Fruit fly (Drosophila melanogaster): ENCODE data around the gene dati.

The dati gene

dm6 chr4:384546-384945 is 10.9 kb downstream of the dati start:
- TF ChIP-seq pan (optimal IDR thresholded peaks at IDR 0.05) (no peak), EcR (GFP tag; optimal IDR thresholded peaks at IDR 0.05) (no peak), usp (GFP tag; optimal IDR thresholded peaks at IDR 0.05) (no peak), CG8478 (optimal IDR thresholded peaks at IDR 0.05) (no peak), psq (optimal IDR thresholded peaks at IDR 0.05) (no peak), Dll (optimal IDR thresholded peaks at IDR 0.05) (no peak)

DNA sequence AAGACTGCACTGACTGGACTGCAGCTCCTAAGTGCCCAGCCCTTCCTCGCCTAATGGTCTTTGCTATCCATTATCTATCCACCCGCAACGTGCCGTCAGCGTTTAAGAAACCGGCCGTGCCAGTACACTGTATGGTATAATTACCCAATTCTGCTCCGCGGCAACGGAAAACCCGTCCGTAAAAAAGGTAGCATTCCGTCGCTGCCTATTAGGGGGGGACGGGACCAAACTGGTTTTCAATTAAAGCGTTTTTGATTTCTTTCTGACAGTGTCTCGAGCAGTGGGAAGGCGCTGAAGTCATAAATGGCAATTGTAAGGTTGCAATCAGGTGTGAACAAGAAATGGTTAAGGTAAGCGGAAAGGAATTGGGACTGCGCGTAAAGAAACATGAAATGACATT is 14.9 kb downstream of the dati start:
- TF ChIP-seq usp (GFP tag; optimal IDR thresholded peaks at IDR 0.05) (no peak), pan (optimal IDR thresholded peaks at IDR 0.05) (no peak), Dll (optimal IDR thresholded peaks at IDR 0.05) (no peak), EcR (GFP tag; optimal IDR thresholded peaks at IDR 0.05) (no peak), psq (optimal IDR thresholded peaks at IDR 0.05) (no peak), CG8478 (optimal IDR thresholded peaks at IDR 0.05) (no peak)

dm6 chr4:379142-379541 is 16.3 kb downstream of the dati start:
- TF ChIP-seq EcR (GFP tag; optimal IDR thresholded peaks at IDR 0.05) (no peak), Dll (optimal IDR thresholded peaks at IDR 0.05) (no peak), CG8478 (optimal IDR thresholded peaks at IDR 0.05) (no peak), psq (optimal IDR thresholded peaks at IDR 0.05) (no peak), pan (optimal IDR thresholded peaks at IDR 0.05) (no peak), usp (GFP tag; optimal IDR thresholded peaks at IDR 0.05) (no peak)

DNA sequence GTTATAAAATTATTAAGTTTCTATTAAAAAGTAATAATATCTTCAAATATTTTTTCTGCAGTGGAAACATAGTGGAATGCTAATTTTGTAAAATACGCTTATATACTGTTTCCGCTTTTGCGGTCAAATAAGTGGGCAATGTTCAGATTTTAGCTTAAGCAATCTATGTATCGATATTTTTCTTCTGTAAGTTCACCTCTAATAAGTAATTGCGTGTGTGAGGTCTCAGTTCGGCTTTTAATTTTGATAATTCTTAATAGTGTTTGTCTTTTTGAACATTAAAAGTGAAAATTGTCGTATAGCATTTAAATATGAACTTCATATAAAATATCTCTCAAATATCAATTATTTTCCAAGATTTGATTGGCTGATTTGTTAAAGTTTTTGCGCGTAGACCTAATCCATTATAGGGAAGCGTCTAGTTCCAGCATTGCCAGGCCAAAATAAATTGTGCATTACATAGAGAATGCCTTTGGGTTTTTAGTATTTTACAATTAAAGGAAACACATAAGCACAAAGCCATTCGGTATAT is 35.6 kb downstream of the dati start, which contains the start of gene Hcf:
Gene Hcf, plus strand, starts transcription at position 180 of the 532 bp plus-strand sequence.
- no peak for TF ChIP-seq Dll (optimal IDR thresholded peaks at IDR 0.05)
- TF ChIP-seq psq (optimal IDR thresholded peaks at IDR 0.05) = no peak
- TF ChIP-seq CG8478 (optimal IDR thresholded peaks at IDR 0.05) = no peak
- no peak for TF ChIP-seq usp (GFP tag; optimal IDR thresholded peaks at IDR 0.05)
- TF ChIP-seq pan (optimal IDR thresholded peaks at IDR 0.05) = no peak
- TF ChIP-seq EcR (GFP tag; optimal IDR thresholded peaks at IDR 0.05) = no peak

DNA sequence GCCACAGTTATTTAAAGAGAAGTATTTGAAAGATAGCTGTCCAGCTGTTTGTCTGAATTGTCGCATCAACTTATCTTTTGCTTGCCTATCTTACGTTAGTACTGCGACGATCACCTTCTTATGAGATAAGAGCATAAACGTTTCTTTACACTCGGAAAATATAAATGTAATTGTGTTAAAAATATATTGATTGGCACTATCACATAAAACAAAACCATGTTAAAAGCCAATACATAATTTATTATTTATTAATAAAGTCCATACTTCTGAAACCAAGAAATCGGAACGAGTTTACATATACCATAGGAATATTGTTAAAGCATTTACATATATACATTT is 36.5 kb downstream of the dati start:
- TF ChIP-seq usp (GFP tag; optimal IDR thresholded peaks at IDR 0.05) = no peak
- TF ChIP-seq CG8478 (optimal IDR thresholded peaks at IDR 0.05) = no peak
- TF ChIP-seq pan (optimal IDR thresholded peaks at IDR 0.05) = no peak
- TF ChIP-seq EcR (GFP tag; optimal IDR thresholded peaks at IDR 0.05) = no peak
- TF ChIP-seq Dll (optimal IDR thresholded peaks at IDR 0.05) = no peak
- TF ChIP-seq psq (optimal IDR thresholded peaks at IDR 0.05) = no peak

dm6 chr4:358093-358929 is 37.1 kb downstream of the dati start, which contains the start of gene PMCA:
Gene PMCA (minus strand): TSS chr4:358917.
- no peak for TF ChIP-seq pan (optimal IDR thresholded peaks at IDR 0.05)
- no peak for TF ChIP-seq psq (optimal IDR thresholded peaks at IDR 0.05)
- no peak for TF ChIP-seq EcR (GFP tag; optimal IDR thresholded peaks at IDR 0.05)
- no peak for TF ChIP-seq usp (GFP tag; optimal IDR thresholded peaks at IDR 0.05)
- no peak for TF ChIP-seq CG8478 (optimal IDR thresholded peaks at IDR 0.05)
- TF ChIP-seq Dll (optimal IDR thresholded peaks at IDR 0.05) = no peak

DNA sequence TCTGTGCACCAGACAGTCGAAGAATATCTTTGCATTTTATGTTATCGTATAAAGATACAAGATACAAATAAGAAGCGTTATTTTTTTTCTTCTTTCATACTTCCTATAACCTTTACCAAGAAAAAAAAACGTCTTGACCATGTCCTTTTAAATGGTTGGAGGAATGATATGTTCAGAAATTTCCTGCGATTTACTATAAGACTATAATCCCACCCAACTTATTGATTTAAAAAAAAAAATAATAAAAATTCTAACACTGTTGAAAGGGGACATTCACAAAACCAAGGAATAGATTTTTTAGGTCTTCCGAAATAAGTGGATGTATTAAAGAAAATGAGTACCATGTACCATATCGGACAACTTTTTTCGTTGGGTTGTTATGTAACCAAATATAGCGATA is 59.4 kb downstream of the dati start:
- TF ChIP-seq pan (optimal IDR thresholded peaks at IDR 0.05) (no peak), EcR (GFP tag; optimal IDR thresholded peaks at IDR 0.05) (no peak), psq (optimal IDR thresholded peaks at IDR 0.05) (no peak)

DNA sequence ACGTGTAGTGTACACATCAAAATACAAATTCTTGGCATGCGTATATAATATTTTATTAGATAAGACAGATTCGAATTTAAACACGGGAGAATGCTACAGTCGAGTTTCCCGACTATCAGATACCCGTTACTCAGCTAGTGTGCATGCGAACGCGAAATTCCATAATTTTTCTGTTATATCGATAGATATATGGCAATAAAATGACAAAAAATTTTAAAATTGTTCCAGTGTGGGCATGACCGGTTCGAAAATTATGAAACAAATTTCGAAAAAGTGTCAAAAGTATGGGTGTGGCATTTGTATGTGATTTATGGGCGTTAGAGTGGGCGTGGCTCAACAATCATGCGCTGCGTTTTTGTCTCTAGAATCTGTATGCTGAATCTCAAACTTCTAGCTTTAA is 63.1 kb downstream of the dati start:
- no peak for TF ChIP-seq usp (GFP tag; optimal IDR thresholded peaks at IDR 0.05)
- no peak for TF ChIP-seq Dll (optimal IDR thresholded peaks at IDR 0.05)
- no peak for TF ChIP-seq EcR (GFP tag; optimal IDR thresholded peaks at IDR 0.05)
- TF ChIP-seq pan (optimal IDR thresholded peaks at IDR 0.05) = no peak

dm6 chr4:329119-329518 is 66.3 kb downstream of the dati start:
- TF ChIP-seq usp (GFP tag; optimal IDR thresholded peaks at IDR 0.05) = no peak
- no peak for TF ChIP-seq Dll (optimal IDR thresholded peaks at IDR 0.05)

All from whole organism.